Fruit fly (Drosophila melanogaster): ENCODE data around the gene vanin-like.

vanin-like gene

dm6 chrX:6224225-6225190 is 22.1 kb upstream of the vanin-like start, which contains the start of gene sqh (continued):
- TF ChIP-seq CG1233 (GFP tag; optimal IDR thresholded peaks at IDR 0.05), result peak; percentile 84
- TF ChIP-seq CG7271 (tag; optimal IDR thresholded peaks at IDR 0.05), result no peak
- TF ChIP-seq CG6765 (GFP tag; optimal IDR thresholded peaks at IDR 0.05), result peak; percentile 75
- peak; percentile 91 for TF ChIP-seq Hmr (GFP tag; optimal IDR thresholded peaks at IDR 0.05)
- no peak for TF ChIP-seq Hmx (GFP tag; optimal IDR thresholded peaks at IDR 0.05)
- peak; percentile 84 for TF ChIP-seq CG7357 (GFP tag; IDR thresholded peaks at IDR 0.05)
- peak; percentile 91 for TF ChIP-seq tgo (GFP tag; IDR thresholded peaks at IDR 0.05)
- TF ChIP-seq dmrt99B (tag; optimal IDR thresholded peaks at IDR 0.05), result no peak
- TF ChIP-seq CG10462 (GFP tag; optimal IDR thresholded peaks at IDR 0.05), result peak; percentile 52
- peak; percentile 83 for TF ChIP-seq CG9727 (GFP tag; optimal IDR thresholded peaks at IDR 0.05)
- TF ChIP-seq gsb (GFP tag; IDR thresholded peaks at IDR 0.05), result peak; percentile 79
- TF ChIP-seq onecut (GFP tag; IDR thresholded peaks at IDR 0.05), result peak; percentile 83
- TF ChIP-seq nmo (GFP tag; optimal IDR thresholded peaks at IDR 0.05), result peak; percentile 92
- TF ChIP-seq Mad (GFP tag; optimal IDR thresholded peaks at IDR 0.05), result peak; percentile 79
- no peak for TF ChIP-seq CG17568 (GFP tag; optimal IDR thresholded peaks at IDR 0.05)
- TF ChIP-seq zen2 (GFP tag; IDR thresholded peaks at IDR 0.05; ENCODE audit: partially characterized antibody), result no peak
- peak; percentile 93 for TF ChIP-seq CG3847 (GFP tag; IDR thresholded peaks at IDR 0.05)
- TF ChIP-seq zf30C (GFP tag; optimal IDR thresholded peaks at IDR 0.05), result no peak
- no peak for TF ChIP-seq bigmax (GFP tag; optimal IDR thresholded peaks at IDR 0.05)
- TF ChIP-seq CG9797 (GFP tag; optimal IDR thresholded peaks at IDR 0.05), result no peak
- peak; percentile 56 for TF ChIP-seq pho (GFP tag; optimal IDR thresholded peaks at IDR 0.05)
- TF ChIP-seq zfh2 (GFP tag; optimal IDR thresholded peaks at IDR 0.05), result peak; percentile 49
- peak; percentile 24 for TF ChIP-seq Atf-2 (GFP tag; optimal IDR thresholded peaks at IDR 0.05)
- TF ChIP-seq CG17385 (GFP tag; optimal IDR thresholded peaks at IDR 0.05), result peak; percentile 84
- no peak for TF ChIP-seq HLHmδ (GFP tag; optimal IDR thresholded peaks at IDR 0.05)
- peak; percentile 85 for TF ChIP-seq CG13775 (GFP tag; optimal IDR thresholded peaks at IDR 0.05)
- TF ChIP-seq CG8944 (GFP tag; optimal IDR thresholded peaks at IDR 0.05), result peak; percentile 37
- peak in 1 of 2 experiments; percentile 48 for TF ChIP-seq crp (GFP tag; optimal IDR thresholded peaks at IDR 0.05)
- peak; percentile 78 for TF ChIP-seq H15 (GFP tag; IDR thresholded peaks at IDR 0.05)
- no peak for TF ChIP-seq CHES-1-like (GFP tag; optimal IDR thresholded peaks at IDR 0.05)
- peak; percentile 24 for TF ChIP-seq CG17186 (GFP tag; optimal IDR thresholded peaks at IDR 0.05)
- TF ChIP-seq Mes4 (GFP tag; optimal IDR thresholded peaks at IDR 0.05), result peak; percentile 3
- no peak for TF ChIP-seq scrt (GFP tag; optimal IDR thresholded peaks at IDR 0.05)
- no peak for TF ChIP-seq Hr39 (optimal IDR thresholded peaks at IDR 0.05)
- TF ChIP-seq CG13287 (GFP tag; IDR thresholded peaks at IDR 0.05; ENCODE audit: partially characterized antibody), result peak; percentile 8; the same call in 1 of the 2 replicates
- peak; percentile 93 for TF ChIP-seq CG10543 (GFP tag; optimal IDR thresholded peaks at IDR 0.05)
- no peak for TF ChIP-seq usp (GFP tag; optimal IDR thresholded peaks at IDR 0.05)
- TF ChIP-seq CG2889 (GFP tag; IDR thresholded peaks at IDR 0.05), result peak; percentile 87
- peak; percentile 82 for TF ChIP-seq CG30431 (GFP tag; optimal IDR thresholded peaks at IDR 0.05)
- peak; percentile 91 for TF ChIP-seq CG11695 (GFP tag; IDR thresholded peaks at IDR 0.05)
- TF ChIP-seq yki (optimal IDR thresholded peaks at IDR 0.05), result no peak
- TF ChIP-seq fru (optimal IDR thresholded peaks at IDR 0.05), result no peak
- TF ChIP-seq CG9437 (GFP tag; optimal IDR thresholded peaks at IDR 0.05), result peak; percentile 77
- peak; percentile 74 for TF ChIP-seq CG2202 (tag; optimal IDR thresholded peaks at IDR 0.05)
- 0 out of 3 replicates have a peak, but pooled peaks have one; percentile 72 for TF ChIP-seq CG2199 (GFP tag; IDR thresholded peaks at IDR 0.05)
- TF ChIP-seq gcm2 (GFP tag; optimal IDR thresholded peaks at IDR 0.05), result peak; percentile 68
- TF ChIP-seq Ada2b (GFP tag; IDR thresholded peaks at IDR 0.05), result peak; percentile 87
- TF ChIP-seq sr (GFP tag; IDR thresholded peaks at IDR 0.05), result no peak; the same call in 2 of the 3 replicates
- TF ChIP-seq tna (GFP tag; IDR thresholded peaks at IDR 0.05; ENCODE audit: partially characterized antibody), result no peak
